Worm (Caenorhabditis elegans): ENCODE measurements around the gene fbxb-14.
A peak's percentile ranks its signal among the peaks of the same experiment; 100 is the strongest.

The fbxb-14 gene

DNA sequence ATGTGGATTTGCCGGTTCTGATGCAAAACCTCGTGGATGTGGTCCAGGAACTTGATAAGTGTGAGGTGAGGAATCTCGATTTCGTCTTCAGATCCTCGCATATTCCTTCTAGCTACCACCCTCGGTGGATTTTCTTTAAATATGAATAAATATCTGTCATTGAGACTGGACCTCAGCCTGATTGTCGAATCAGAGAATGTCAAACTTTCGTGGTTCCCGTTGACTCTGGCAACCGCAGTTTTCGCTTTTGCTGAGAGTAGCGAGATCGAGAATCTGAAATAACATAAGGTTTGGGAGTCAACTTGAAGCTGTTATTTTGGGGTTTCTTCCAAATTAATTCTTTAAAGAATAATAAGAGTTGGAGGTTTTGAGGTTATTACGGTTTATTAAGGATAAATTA lies at the start of gene fbxb-14:
fbxb-14 (minus strand) TSS at position 101 of the 400 bp plus-strand sequence.
- no peak for TF ChIP-seq daf-16 (GFP tag; optimal IDR thresholded peaks at IDR 0.05)
- TF ChIP-seq daf-16 (tag; optimal IDR thresholded peaks at IDR 0.05), result no peak

DNA sequence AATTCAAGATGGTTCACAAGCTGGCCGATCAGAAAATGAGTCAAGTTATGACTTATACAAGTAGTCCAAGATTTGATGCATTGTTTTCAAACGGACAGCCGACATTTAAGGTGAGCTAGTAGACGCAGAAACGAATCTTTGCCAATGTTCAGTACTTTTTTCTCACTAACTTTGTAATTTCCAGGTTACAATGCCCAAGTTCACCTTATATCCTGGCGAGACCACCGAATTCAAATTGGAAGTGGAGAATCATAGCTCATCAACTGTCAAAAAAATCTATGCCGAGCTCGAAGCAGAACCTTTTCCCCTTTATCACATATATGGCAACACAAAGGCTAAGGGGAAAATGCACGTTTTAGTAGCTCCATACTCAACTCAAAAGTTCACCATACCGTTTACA lies 45.4 kb upstream of the fbxb-14 start:
- TF ChIP-seq ztf-11 (tag; optimal IDR thresholded peaks at IDR 0.05) (no peak), unc-62 (GFP tag; optimal IDR thresholded peaks at IDR 0.05 in 1 of 2) (peak in 1 of 2 experiments; percentile 95), unc-62 (tag; optimal IDR thresholded peaks at IDR 0.05) (no peak)

DNA sequence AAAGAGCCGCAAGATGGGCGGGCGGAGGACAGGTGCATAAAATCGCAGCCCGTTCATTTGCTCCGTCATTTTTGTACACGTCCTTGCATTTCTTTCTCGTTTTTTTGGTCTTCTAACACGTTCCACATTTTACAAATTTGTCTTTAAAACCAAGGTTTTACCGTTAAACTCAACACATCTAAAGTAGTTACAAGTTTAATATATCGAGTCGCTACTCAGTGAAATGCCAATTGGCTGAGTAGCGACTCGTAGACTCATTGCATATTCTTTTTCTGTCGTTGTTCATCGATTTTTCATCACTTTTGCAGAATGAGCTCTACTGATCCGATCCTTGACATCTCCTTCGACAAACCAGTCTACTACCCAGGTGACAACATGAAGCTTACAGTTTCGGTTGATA lies 44.7 kb upstream of the fbxb-14 start, which contains the start of gene arrd-1:
arrd-1 (plus strand) TSS at position 301 of the 400 bp plus-strand sequence.
- TF ChIP-seq nhr-6 (tag; optimal IDR thresholded peaks at IDR 0.05) (no peak), ctbp-1 (GFP tag; IDR thresholded peaks at IDR 0.05) (no peak), skn-1 (tag; optimal IDR thresholded peaks at IDR 0.05) (no peak), aly-2 (tag; optimal IDR thresholded peaks at IDR 0.05) (no peak), ceh-32 (tag; optimal IDR thresholded peaks at IDR 0.05; ENCODE audit: poor library complexity) (no peak), mxl-2 (GFP tag; conservative IDR thresholded peaks at IDR 0.05) (no peak), vab-7 (GFP tag; IDR thresholded peaks at IDR 0.05) (no peak), dve-1 (tag; optimal IDR thresholded peaks at IDR 0.05; ENCODE audit: insufficient read depth) (no peak), ceh-62 (tag; optimal IDR thresholded peaks at IDR 0.05) (no peak), hlh-30 (tag; optimal IDR thresholded peaks at IDR 0.05; ENCODE audit: insufficient read depth) (no peak), madf-5 (GFP tag; IDR thresholded peaks at IDR 0.05) (no peak), lir-3 (tag; optimal IDR thresholded peaks at IDR 0.05) (no peak), zip-11 (GFP tag; IDR thresholded peaks at IDR 0.05) (no peak), ceh-82 (tag; optimal IDR thresholded peaks at IDR 0.05) (no peak)

DNA sequence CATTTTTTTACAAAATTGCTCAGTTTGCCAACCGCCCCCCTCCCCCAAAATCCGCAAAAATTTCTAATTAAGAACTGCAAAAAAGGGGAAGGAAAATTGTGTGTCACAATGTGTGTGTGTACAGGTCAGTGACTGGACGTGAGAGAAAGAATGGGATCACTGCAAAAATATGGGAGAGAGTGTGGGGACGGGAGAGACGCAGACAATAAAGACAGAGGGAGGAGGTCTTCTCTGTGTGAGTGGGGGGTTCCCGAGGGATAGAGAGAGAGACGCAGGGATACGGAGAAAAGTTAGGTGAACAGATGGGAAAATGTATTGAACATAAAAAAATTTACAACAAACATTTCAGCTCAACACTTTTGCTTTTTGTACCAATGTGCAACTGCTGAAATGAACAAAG lies 43.4 kb upstream of the fbxb-14 start:
- peak in 1 of 2 experiments; percentile 5 for TF ChIP-seq unc-62 (GFP tag; optimal IDR thresholded peaks at IDR 0.05 in 1 of 2)
- TF ChIP-seq unc-62 (tag; optimal IDR thresholded peaks at IDR 0.05), result no peak
- peak; percentile 50 for TF ChIP-seq mxl-3 (GFP tag; optimal IDR thresholded peaks at IDR 0.05)
- no peak for TF ChIP-seq pha-4 (GFP tag; IDR thresholded peaks at IDR 0.05)
- TF ChIP-seq pha-4 (tag; optimal IDR thresholded peaks at IDR 0.05), result peak; percentile 5
- no peak for TF ChIP-seq spr-1 (tag; optimal IDR thresholded peaks at IDR 0.05)
- TF ChIP-seq tra-1 (GFP tag; IDR thresholded peaks at IDR 0.05), result no peak
- peak in 1 of 2 experiments; percentile 42 for TF ChIP-seq daf-16 (GFP tag; optimal IDR thresholded peaks at IDR 0.05)
- TF ChIP-seq daf-16 (tag; optimal IDR thresholded peaks at IDR 0.05), result no peak
- no peak for TF ChIP-seq zfp-3 (GFP tag; conservative IDR thresholded peaks at IDR 0.05)
- TF ChIP-seq ZK337.2 (GFP tag; IDR thresholded peaks at IDR 0.05), result 0 out of 2 replicates have a peak, but pooled peaks have one; percentile 2
- TF ChIP-seq hlh-11 (tag; optimal IDR thresholded peaks at IDR 0.05), result peak; percentile 66
- TF ChIP-seq snpc-1.2 (GFP tag; IDR thresholded peaks at IDR 0.05), result no peak
- TF ChIP-seq ceh-32 (tag; optimal IDR thresholded peaks at IDR 0.05; ENCODE audit: poor library complexity), result no peak
- TF ChIP-seq zip-2 (tag; optimal IDR thresholded peaks at IDR 0.05), result no peak
- peak; percentile 85 for TF ChIP-seq nhr-28 (tag; optimal IDR thresholded peaks at IDR 0.05)
- TF ChIP-seq hmg-1.1 (GFP tag; IDR thresholded peaks at IDR 0.05), result 0 out of 2 replicates have a peak, but pooled peaks have one; percentile 38
- peak; percentile 20; the same call in 1 of the 2 replicates for TF ChIP-seq set-16 (GFP tag; IDR thresholded peaks at IDR 0.05)
- no peak for TF ChIP-seq zfp-2 (tag; optimal IDR thresholded peaks at IDR 0.05)
- TF ChIP-seq lin-29 (GFP tag; IDR thresholded peaks at IDR 0.05), result no peak
- peak; percentile 40 for TF ChIP-seq dve-1 (tag; optimal IDR thresholded peaks at IDR 0.05; ENCODE audit: insufficient read depth)
- no peak for TF ChIP-seq daf-12 (tag; optimal IDR thresholded peaks at IDR 0.05)
- peak; percentile 3 for TF ChIP-seq dpl-1 (GFP tag; optimal IDR thresholded peaks at IDR 0.05)
- TF ChIP-seq dmd-8 (GFP tag; IDR thresholded peaks at IDR 0.05), result no peak
- TF ChIP-seq lir-3 (tag; optimal IDR thresholded peaks at IDR 0.05), result no peak
- no peak for TF ChIP-seq lim-7 (GFP tag; IDR thresholded peaks at IDR 0.05)
- TF ChIP-seq hlh-30 (tag; optimal IDR thresholded peaks at IDR 0.05; ENCODE audit: insufficient read depth), result peak; percentile 65
- TF ChIP-seq mdl-1 (tag; optimal IDR thresholded peaks at IDR 0.05), result peak in 1 of 2 experiments; percentile 17
- TF ChIP-seq arid-1 (GFP tag; conservative IDR thresholded peaks at IDR 0.05), result no peak
- peak; percentile 34 for TF ChIP-seq rbr-2 (tag; optimal IDR thresholded peaks at IDR 0.05)

All from whole organism, L4 larva.